Fruit fly (Drosophila melanogaster) whole organism, embryonic: ENCODE data around the gene CG44044.

Experiments
- B-H1 ChIP-seq: fragments of 200-800 bp; sonication (Bioruptor generic); IDR thresholded peaks from 3 replicates; pipeline ENCODE4 v1.3.6; 2022; ENCODE audit warnings: missing biosample characterization, missing genetic modification characterization
- CG10321 ChIP-seq: fragments of 200-800 bp; sonication (Bioruptor generic); IDR thresholded peaks from 2 replicates; pipeline ENCODE4 v1.3.6; 2022; ENCODE audit warnings: missing biosample characterization, missing genetic modification characterization
- CG10565 ChIP-seq: fragments of 200-800 bp; sonication (Bioruptor generic); optimal IDR thresholded peaks from 3 replicates; lab custom pipeline; 2016; ENCODE audit warnings: missing biosample characterization, mild to moderate bottlenecking, missing genetic modification characterization
- CG11398 ChIP-seq: fragments of 200-800 bp; sonication (Bioruptor generic); optimal IDR thresholded peaks from 2 replicates; lab custom pipeline; 2016; ENCODE audit warnings: missing biosample characterization, missing genetic modification characterization
- CG11504 ChIP-seq: fragments of 200-800 bp; sonication (Bioruptor generic); optimal IDR thresholded peaks from 3 replicates; lab custom pipeline; 2019; ENCODE audit warnings: missing biosample characterization, mild to moderate bottlenecking, missing genetic modification characterization, moderate library complexity
- CG12391 ChIP-seq: fragments of 200-800 bp; sonication (Bioruptor generic); optimal IDR thresholded peaks from 3 replicates; lab custom pipeline; 2018; ENCODE audit warnings: missing biosample characterization, mild to moderate bottlenecking, missing genetic modification characterization, moderate library complexity
- CG12659 ChIP-seq: fragments of 200-800 bp; sonication (Bioruptor generic); optimal IDR thresholded peaks from 3 replicates; lab custom pipeline; 2017; ENCODE audit warnings: mild to moderate bottlenecking, missing biosample characterization, missing genetic modification reagents, missing genetic modification characterization
- CG13894 ChIP-seq: fragments of 200-800 bp; sonication (Bioruptor generic); optimal IDR thresholded peaks from 3 replicates; lab custom pipeline; 2018; ENCODE audit warnings: missing biosample characterization, mild to moderate bottlenecking, missing genetic modification characterization, moderate library complexity
- CG14441 ChIP-seq: fragments of 200-800 bp; sonication (Bioruptor generic); IDR thresholded peaks from 2 replicates; pipeline ENCODE4 v1.3.6; 2022; ENCODE audit warnings: missing biosample characterization, missing genetic modification characterization
- CG15601 ChIP-seq: fragments of 200-800 bp; sonication (Bioruptor generic); optimal IDR thresholded peaks from 3 replicates; lab custom pipeline; 2019; ENCODE audit warnings: missing biosample characterization, mild to moderate bottlenecking, missing genetic modification characterization, moderate library complexity
- CG17361 ChIP-seq: fragments of 200-800 bp; sonication (Bioruptor generic); IDR thresholded peaks from 3 replicates; pipeline ENCODE4 v1.3.6; 2022; ENCODE audit warnings: missing biosample characterization, missing genetic modification characterization
- CG17829 ChIP-seq: fragments of 200-800 bp; optimal IDR thresholded peaks from 2 replicates; lab custom pipeline; 2019; ENCODE audit warnings: missing biosample characterization, mild to moderate bottlenecking, missing genetic modification characterization, moderate library complexity
- CG18011 ChIP-seq: fragments of 200-800 bp; sonication (Bioruptor generic); optimal IDR thresholded peaks from 2 replicates; lab custom pipeline; 2017; ENCODE audit warnings: missing biosample characterization, missing genetic modification characterization, mild to moderate bottlenecking, moderate library complexity, missing genotype
- CG2116 ChIP-seq: fragments of 200-800 bp; sonication (Bioruptor generic); optimal IDR thresholded peaks from 3 replicates; lab custom pipeline; 2018; ENCODE audit warnings: missing biosample characterization, mild to moderate bottlenecking, missing genetic modification characterization
- CG2678 ChIP-seq: fragments of 200-800 bp; sonication (Bioruptor generic); optimal IDR thresholded peaks from 3 replicates; lab custom pipeline; 2019; ENCODE audit warnings: missing biosample characterization, mild to moderate bottlenecking, missing genetic modification characterization, moderate library complexity
- CG3065 ChIP-seq: fragments of 200-800 bp; sonication (Bioruptor generic); optimal IDR thresholded peaks from 2 replicates; lab custom pipeline; 2016; ENCODE audit warnings: missing biosample characterization, missing genetic modification characterization
- CG31365 ChIP-seq: fragments of 200-800 bp; sonication (Bioruptor generic); optimal IDR thresholded peaks from 2 replicates; lab custom pipeline; 2018; ENCODE audit warnings: missing biosample characterization, mild to moderate bottlenecking, missing genetic modification characterization
- CG3163 ChIP-seq: fragments of 200-800 bp; sonication (Bioruptor generic); optimal IDR thresholded peaks from 3 replicates; lab custom pipeline; 2016; ENCODE audit warnings: missing biosample characterization, missing genetic modification characterization
- CG33557 ChIP-seq: fragments of 200-800 bp; sonication (Bioruptor generic); optimal IDR thresholded peaks from 2 replicates; lab custom pipeline; 2019; ENCODE audit warnings: missing biosample characterization, mild to moderate bottlenecking, missing genetic modification characterization, moderate library complexity
- CG3995 ChIP-seq: fragments of 200-800 bp; sonication (Bioruptor generic); optimal IDR thresholded peaks from 3 replicates; lab custom pipeline; 2016; ENCODE audit warnings: missing biosample characterization, missing genetic modification characterization
- CG4820 ChIP-seq: fragments of 200-800 bp; sonication (Bioruptor generic); optimal IDR thresholded peaks from 3 replicates; lab custom pipeline; 2016; ENCODE audit warnings: missing biosample characterization, missing genetic modification characterization
- CG7271 ChIP-seq: fragments of 200-800 bp; sonication (Bioruptor generic); optimal IDR thresholded peaks from 2 replicates; lab custom pipeline; 2018; ENCODE audit warnings: missing biosample characterization, mild to moderate bottlenecking, missing genetic modification characterization, moderate library complexity
- CG8281 ChIP-seq: fragments of 200-800 bp; sonication (Bioruptor generic); optimal IDR thresholded peaks from 2 replicates; lab custom pipeline; 2018; ENCODE audit warnings: missing biosample characterization, mild to moderate bottlenecking, missing genetic modification characterization, moderate library complexity
- Deaf1 ChIP-seq: fragments of 200-800 bp; optimal IDR thresholded peaks from 3 replicates; lab custom pipeline; 2019; ENCODE audit warnings: missing biosample characterization, mild to moderate bottlenecking, missing genetic modification characterization, moderate library complexity
- E2f2 ChIP-seq: fragments of 200-800 bp; sonication (Bioruptor generic); IDR thresholded peaks from 2 replicates; pipeline ENCODE4 v1.3.6; 2022; ENCODE audit warnings: missing biosample characterization, missing genetic modification characterization
- Eip74EF ChIP-seq, 2 experiments: fragments of 200-800 bp in 1 of 2; fragments of >200 bp in 1 of 2; sonication (Bioruptor generic) in 1 of 2; optimal IDR thresholded peaks; 2 replicates each; lab custom pipeline; 2017 to 2019; ENCODE audit warnings: missing biosample characterization in 2 of 2, missing genetic modification characterization in 2 of 2, mild to moderate bottlenecking in 1 of 2, moderate library complexity in 1 of 2
- Fer3 ChIP-seq: fragments of 200-800 bp; sonication (Bioruptor generic); optimal IDR thresholded peaks from 2 replicates; lab custom pipeline; 2018; ENCODE audit warnings: missing biosample characterization, mild to moderate bottlenecking, missing genetic modification characterization, moderate library complexity
- HLH54F ChIP-seq: fragments of 200-800 bp; sonication (Bioruptor generic); optimal IDR thresholded peaks from 3 replicates; lab custom pipeline; 2016; ENCODE audit warnings: missing biosample characterization, missing genetic modification characterization
- Hsf ChIP-seq: fragments of 200-800 bp; sonication (Bioruptor generic); optimal IDR thresholded peaks from 3 replicates; lab custom pipeline; 2016; ENCODE audit warnings: missing biosample characterization, missing genetic modification characterization
- Nf-YC ChIP-seq: fragments of 200-800 bp; optimal IDR thresholded peaks from 3 replicates; lab custom pipeline; 2019; ENCODE audit warnings: missing biosample characterization, mild to moderate bottlenecking, missing genetic modification characterization, moderate library complexity
- NfI ChIP-seq: fragments of 200-800 bp; sonication (Bioruptor generic); optimal IDR thresholded peaks from 3 replicates; lab custom pipeline; 2018; ENCODE audit warnings: missing biosample characterization, mild to moderate bottlenecking, missing genetic modification characterization, moderate library complexity
- Ravus ChIP-seq: fragments of 200-800 bp; sonication (Bioruptor generic); IDR thresholded peaks from 2 replicates; pipeline ENCODE4 v1.3.6; 2022; ENCODE audit warnings: missing biosample characterization, missing genetic modification characterization
- Sry-δ ChIP-seq: fragments of 200-800 bp; sonication (Bioruptor generic); optimal IDR thresholded peaks from 2 replicates; lab custom pipeline; 2016; ENCODE audit warnings: missing biosample characterization, missing genetic modification characterization
- TFAM ChIP-seq: fragments of 200-800 bp; sonication (Bioruptor generic); optimal IDR thresholded peaks from 2 replicates; lab custom pipeline; 2017; ENCODE audit warnings: missing biosample characterization, missing genetic modification characterization, inconsistent platforms
- ab ChIP-seq: fragments of 200-800 bp; sonication (Bioruptor generic); optimal IDR thresholded peaks from 2 replicates; lab custom pipeline; 2016; ENCODE audit warnings: missing biosample characterization, missing genetic modification characterization
- ac ChIP-seq: fragments of 200-800 bp; sonication (Bioruptor generic); optimal IDR thresholded peaks from 3 replicates; lab custom pipeline; 2017; ENCODE audit warnings: missing biosample characterization, mild to moderate bottlenecking, missing genetic modification characterization
- bcd ChIP-seq: fragments of 200-800 bp; sonication (Bioruptor generic); optimal IDR thresholded peaks from 2 replicates; lab custom pipeline; 2017; ENCODE audit warnings: missing biosample characterization, mild to moderate bottlenecking, missing genetic modification characterization
- chinmo ChIP-seq: fragments of 200-800 bp; sonication (Bioruptor generic); IDR thresholded peaks from 4 replicates; pipeline ENCODE4 v1.3.6; 2022; ENCODE audit warnings: missing biosample characterization, missing genetic modification characterization; ENCODE audit not compliant: partially characterized antibody
- chm ChIP-seq: fragments of 200-800 bp; sonication (Bioruptor generic); IDR thresholded peaks from 2 replicates; pipeline ENCODE4 v1.3.6; 2022; ENCODE audit warnings: missing biosample characterization, missing genetic modification characterization
- chn ChIP-seq: fragments of 200-800 bp; sonication (Bioruptor generic); optimal IDR thresholded peaks from 2 replicates; lab custom pipeline; 2016; ENCODE audit warnings: missing biosample characterization, missing genetic modification characterization
- ems ChIP-seq: fragments of 200-800 bp; sonication (Bioruptor generic); optimal IDR thresholded peaks from 3 replicates; lab custom pipeline; 2016; ENCODE audit warnings: missing biosample characterization, missing genetic modification characterization
- fd3F ChIP-seq: fragments of 200-800 bp; sonication (Bioruptor generic); optimal IDR thresholded peaks from 2 replicates; lab custom pipeline; 2018; ENCODE audit warnings: missing biosample characterization, mild to moderate bottlenecking, missing genetic modification characterization, moderate library complexity
- fd96Cb ChIP-seq: fragments of 200-800 bp; sonication (Bioruptor generic); optimal IDR thresholded peaks from 2 replicates; lab custom pipeline; 2018; ENCODE audit warnings: missing biosample characterization, mild to moderate bottlenecking, missing genetic modification characterization, moderate library complexity
- grn ChIP-seq: fragments of 200-800 bp; sonication (Bioruptor generic); optimal IDR thresholded peaks from 3 replicates; lab custom pipeline; 2017; ENCODE audit warnings: missing biosample characterization, missing genetic modification characterization
- gsb ChIP-seq: fragments of 200-800 bp; sonication (Bioruptor generic); IDR thresholded peaks from 2 replicates; pipeline ENCODE4 v1.3.6; 2022; ENCODE audit warnings: missing biosample characterization, missing genetic modification characterization
- gt ChIP-seq: fragments of 200-800 bp; sonication (Bioruptor generic); IDR thresholded peaks from 2 replicates; pipeline ENCODE4 v1.3.6; 2022; ENCODE audit warnings: missing biosample characterization, missing genetic modification characterization
- kah ChIP-seq: fragments of 200-800 bp; sonication (Bioruptor generic); optimal IDR thresholded peaks from 2 replicates; lab custom pipeline; 2018; ENCODE audit warnings: missing biosample characterization, mild to moderate bottlenecking, missing genetic modification characterization
- klu ChIP-seq: fragments of 200-800 bp; sonication (Bioruptor generic); IDR thresholded peaks from 2 replicates; pipeline ENCODE4 v1.3.6; 2022; ENCODE audit warnings: missing biosample characterization, missing genetic modification characterization
- nom ChIP-seq: fragments of 200-800 bp; sonication (Bioruptor generic); optimal IDR thresholded peaks from 2 replicates; lab custom pipeline; 2017; ENCODE audit warnings: missing biosample characterization, missing genetic modification characterization, mild to moderate bottlenecking, moderate library complexity, missing genetic modification reagents
- ranshi ChIP-seq: fragments of 200-800 bp; sonication (Bioruptor generic); IDR thresholded peaks from 2 replicates; pipeline ENCODE4 v1.3.6; 2022; ENCODE audit warnings: missing biosample characterization, missing genetic modification characterization
- sens-2 ChIP-seq: fragments of 200-800 bp; sonication (Bioruptor generic); IDR thresholded peaks from 2 replicates; pipeline ENCODE4 v1.3.6; 2022; ENCODE audit warnings: missing biosample characterization, missing genetic modification characterization
- vvl ChIP-seq: fragments of 200-800 bp; sonication (Bioruptor generic); IDR thresholded peaks from 2 replicates; pipeline ENCODE4 v1.3.6; 2022; ENCODE audit warnings: missing biosample characterization, missing genetic modification characterization

CG44044 gene

DNA sequence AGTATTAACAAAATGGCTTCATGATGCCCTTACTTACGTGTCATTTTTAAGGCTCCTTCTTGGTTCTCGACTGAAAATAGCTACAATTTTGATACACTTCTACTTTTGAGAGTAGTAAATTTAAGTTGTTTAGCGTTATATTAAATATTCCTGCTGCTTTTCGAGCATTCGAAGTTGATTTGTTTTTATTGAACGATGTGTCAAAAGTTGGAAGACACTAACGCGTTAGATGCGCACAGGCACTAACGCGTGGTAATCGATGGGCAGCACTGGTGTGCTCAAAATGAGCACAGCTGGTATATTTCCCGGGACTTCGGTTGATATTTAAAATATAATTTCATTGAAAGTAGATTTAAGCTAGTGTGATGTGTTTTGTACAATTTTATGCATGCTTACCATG is 37.5 kb downstream of the CG44044 start, which contains the start of gene CG17931 (continued):
- TF ChIP-seq CG31365 (tag; lab: Kevin White, UChicago), result no peak
- TF ChIP-seq sens-2 (GFP tag; lab: Robert Waterston, UW), result no peak
- TF ChIP-seq Eip74EF (GFP tag; optimal IDR thresholded peaks at IDR 0.05; lab: Kevin White, UChicago), result no peak
- no peak for TF ChIP-seq Hsf (GFP tag; lab: Kevin White, UChicago)
- TF ChIP-seq ems, result no peak
- no peak for TF ChIP-seq ab (GFP tag; lab: Kevin White, UChicago)
- no peak for TF ChIP-seq CG2678 (tag; lab: Kevin White, UChicago)
- TF ChIP-seq CG10321 (GFP tag; lab: Robert Waterston, UW), result no peak
- TF ChIP-seq TFAM, result no peak
- peak; percentile 3 for TF ChIP-seq bcd (GFP tag; lab: Kevin White, UChicago)
- no peak for TF ChIP-seq CG3163 (GFP tag; lab: Kevin White, UChicago)
- TF ChIP-seq Sry-δ (GFP tag; lab: Kevin White, UChicago), result peak; percentile 49
- peak; percentile 44 for TF ChIP-seq CG17829 (tag; lab: Kevin White, UChicago)
- no peak for TF ChIP-seq CG11398
- no peak for TF ChIP-seq CG7271 (tag; lab: Kevin White, UChicago)
- peak; percentile 39 for TF ChIP-seq Nf-YC (tag; lab: Kevin White, UChicago)
- peak; percentile 35; the same call in 1 of the 3 replicates for TF ChIP-seq CG17361 (GFP tag; lab: Robert Waterston, UW)
- TF ChIP-seq CG12659, result peak; percentile 78
- TF ChIP-seq ac (GFP tag; lab: Kevin White, UChicago), result no peak
- TF ChIP-seq vvl, result no peak
- TF ChIP-seq gt (GFP tag; lab: Robert Waterston, UW), result no peak
- TF ChIP-seq grn (GFP tag; lab: Kevin White, UChicago), result peak; percentile 8
- no peak for TF ChIP-seq CG14441 (GFP tag; lab: Robert Waterston, UW)
- TF ChIP-seq Deaf1 (tag; lab: Kevin White, UChicago), result no peak
- no peak for TF ChIP-seq fd96Cb
- no peak for TF ChIP-seq ranshi (GFP tag; lab: Robert Waterston, UW)
- TF ChIP-seq CG2116 (GFP tag; lab: Kevin White, UChicago), result peak; percentile 46
- no peak for TF ChIP-seq CG18011 (GFP tag; lab: Kevin White, UChicago)
- no peak for TF ChIP-seq nom
- no peak for TF ChIP-seq fd3F (GFP tag; lab: Kevin White, UChicago)
- peak; percentile 68 for TF ChIP-seq CG15601 (tag; lab: Kevin White, UChicago)
- peak; percentile 91 for TF ChIP-seq E2f2 (GFP tag; lab: Robert Waterston, UW)
- TF ChIP-seq CG3995 (GFP tag; lab: Kevin White, UChicago), result no peak
- TF ChIP-seq gsb (GFP tag; lab: Robert Waterston, UW), result no peak
- no peak for TF ChIP-seq CG10565 (GFP tag; lab: Kevin White, UChicago)
- no peak for TF ChIP-seq HLH54F (GFP tag; lab: Kevin White, UChicago)
- TF ChIP-seq CG11504 (tag; lab: Kevin White, UChicago), result no peak
- TF ChIP-seq CG8281, result no peak
- TF ChIP-seq CG3065 (GFP tag; lab: Kevin White, UChicago), result no peak
- no peak for TF ChIP-seq CG13894 (tag; lab: Kevin White, UChicago)
- TF ChIP-seq kah (GFP tag; lab: Kevin White, UChicago), result no peak
- TF ChIP-seq CG4820 (GFP tag; lab: Kevin White, UChicago), result no peak
- TF ChIP-seq CG12391 (tag; lab: Kevin White, UChicago), result peak; percentile 36
- TF ChIP-seq CG33557 (GFP tag; lab: Kevin White, UChicago), result no peak
- no peak for TF ChIP-seq Fer3 (tag; lab: Kevin White, UChicago)
- TF ChIP-seq chm (GFP tag; lab: Robert Waterston, UW), result no peak
- TF ChIP-seq Ravus (GFP tag; lab: Robert Waterston, UW), result no peak
- TF ChIP-seq klu (GFP tag; lab: Robert Waterston, UW), result no peak
- no peak for TF ChIP-seq NfI
- TF ChIP-seq chn (GFP tag; lab: Kevin White, UChicago), result no peak
- no peak for TF ChIP-seq chinmo (GFP tag; lab: Robert Waterston, UW)
- no peak for TF ChIP-seq B-H1 (GFP tag; lab: Robert Waterston, UW)
